Fruit fly (Drosophila melanogaster): ENCODE data around the gene Ggt-1.

dm6 chrX:18482537-18482936 is 29.8 kb downstream of the Ggt-1 start:
- TF ChIP-seq CTCF (optimal IDR thresholded peaks at IDR 0.05), result no peak
- TF ChIP-seq CG8478 (optimal IDR thresholded peaks at IDR 0.05), result no peak
